Worm (Caenorhabditis elegans) whole organism, mixed stage, embryonic: ENCODE data around the gene srz-70.

Experiments
- blmp-1 ChIP-seq: fragments of 150-350 bp; optimal IDR thresholded peaks from 2 replicates; lab custom pipeline; 2014; ENCODE audit warnings: missing biosample characterization, missing genetic modification characterization
- ceh-39 ChIP-seq: fragments of 150-350 bp; optimal IDR thresholded peaks from 2 replicates; lab custom pipeline; 2014; ENCODE audit warnings: missing biosample characterization, missing genetic modification characterization
- ceh-83 ChIP-seq: fragments of 200-800 bp; sonication (Bioruptor generic); optimal IDR thresholded peaks from 2 replicates; lab custom pipeline; 2018; ENCODE audit warnings: mild to moderate bottlenecking, missing genetic modification characterization, missing compliant biosample characterization
- drap-1 ChIP-seq: fragments of 200-800 bp; sonication (Bioruptor generic); optimal IDR thresholded peaks from 3 replicates; lab custom pipeline; 2018; ENCODE audit warnings: mild to moderate bottlenecking, missing genetic modification characterization, missing compliant biosample characterization
- flh-1 ChIP-seq: fragments of 200-800 bp; sonication (Bioruptor generic); optimal IDR thresholded peaks from 2 replicates; lab custom pipeline; 2018; ENCODE audit warnings: mild to moderate bottlenecking, missing genetic modification characterization, moderate library complexity, missing compliant biosample characterization
- lin-13 ChIP-seq: fragments of 150-350 bp; optimal IDR thresholded peaks from 2 replicates; lab custom pipeline; 2014; ENCODE audit warnings: missing biosample characterization, missing genetic modification characterization
- nhr-237 ChIP-seq: fragments of 150-350 bp; optimal IDR thresholded peaks from 2 replicates; lab custom pipeline; 2014; ENCODE audit warnings: missing biosample characterization, missing genetic modification characterization
- pha-4 ChIP-seq: fragments of 150-350 bp; optimal IDR thresholded peaks from 2 replicates; lab custom pipeline; 2018; ENCODE audit warnings: missing biosample characterization, missing genetic modification reagents, missing genetic modification characterization
- snpc-4 ChIP-seq: fragments of 150-350 bp; optimal IDR thresholded peaks from 2 replicates; lab custom pipeline; 2014; ENCODE audit warnings: missing biosample characterization, missing genetic modification characterization
- ztf-11 ChIP-seq: fragments of 150-350 bp; optimal IDR thresholded peaks from 2 replicates; lab custom pipeline; 2014; ENCODE audit warnings: missing biosample characterization, missing genetic modification characterization

- TF ChIP-seq pha-4 (no peak), flh-1 (GFP tag; lab: Kevin White, UChicago) (no peak), lin-13 (tag; lab: Kevin White, UChicago) (no peak), ztf-11 (tag; lab: Kevin White, UChicago) (no peak), ceh-39 (tag; lab: Kevin White, UChicago) (no peak), blmp-1 (no peak), snpc-4 (tag; lab: Kevin White, UChicago) (no peak), nhr-237 (tag; lab: Kevin White, UChicago) (no peak), drap-1 (GFP tag; lab: Kevin White, UChicago) (no peak), ceh-83 (GFP tag; lab: Kevin White, UChicago) (no peak)
These were observed 19.1 kb upstream of the srz-70 start, which contains the start of gene ceh-53 for ce11 chrIV:3497909-3498308.
